Worm (Caenorhabditis elegans) whole organism, L3 larva: ENCODE results near the gene Y48E1B.8.

Experiments
- ceh-28 ChIP-seq: fragments of 150-350 bp; optimal IDR thresholded peaks from 2 replicates; lab custom pipeline; 2014; ENCODE audit warnings: missing biosample characterization, missing genetic modification reagents, missing genetic modification characterization
- elt-1 ChIP-seq: fragments of 150-350 bp; optimal IDR thresholded peaks from 2 replicates; lab custom pipeline; 2014; ENCODE audit warnings: missing biosample characterization, missing genetic modification characterization
- elt-2 ChIP-seq: sonication (generic microtip); optimal IDR thresholded peaks from 2 replicates; lab custom pipeline; 2016; ENCODE audit warnings: missing genetic modification reagents, mild to moderate bottlenecking, missing genetic modification characterization, missing compliant biosample characterization
- elt-3 ChIP-seq, 3 experiments: fragments of 150-350 bp in 1 of 3; sonication (generic microtip) in 2 of 3; optimal IDR thresholded peaks; 2 replicates in 2 of 3; 4 replicates in 1 of 3; lab custom pipeline; 2014 to 2017; ENCODE audit warnings: missing biosample characterization in 3 of 3, missing genetic modification characterization in 3 of 3
- fos-1 ChIP-seq: fragments of 150-350 bp; optimal IDR thresholded peaks from 2 replicates; lab custom pipeline; 2014; ENCODE audit warnings: missing biosample characterization, missing genetic modification characterization
- nfya-1 ChIP-seq: sonication (generic microtip); optimal IDR thresholded peaks from 2 replicates; lab custom pipeline; 2017; ENCODE audit warnings: missing genetic modification characterization, mild to moderate bottlenecking, missing compliant biosample characterization, antibody characterized with exemption, moderate library complexity; ENCODE audit not compliant: insufficient read depth
- nhr-23 ChIP-seq: fragments of 150-350 bp; optimal IDR thresholded peaks from 2 replicates; lab custom pipeline; 2014; ENCODE audit warnings: missing biosample characterization, missing genetic modification reagents, missing genetic modification characterization
- nhr-25 ChIP-seq: sonication (generic microtip); optimal IDR thresholded peaks from 2 replicates; lab custom pipeline; 2017; ENCODE audit warnings: missing biosample characterization, missing genetic modification characterization
- nhr-43 ChIP-seq: sonication (generic microtip); optimal IDR thresholded peaks from 2 replicates; lab custom pipeline; 2016; ENCODE audit warnings: mild to moderate bottlenecking, missing genetic modification characterization, missing compliant biosample characterization; ENCODE audit not compliant: poor library complexity, severe bottlenecking
- nhr-76 ChIP-seq: fragments of 150-350 bp; sonication (generic microtip); optimal IDR thresholded peaks from 5 replicates; lab custom pipeline; 2014; ENCODE audit warnings: missing biosample characterization, missing genetic modification characterization
- nhr-77 ChIP-seq: fragments of 150-350 bp; optimal IDR thresholded peaks from 2 replicates; lab custom pipeline; 2014; ENCODE audit warnings: missing biosample characterization, missing genetic modification characterization
- pqm-1 ChIP-seq: fragments of 150-350 bp; optimal IDR thresholded peaks from 2 replicates; lab custom pipeline; 2017; ENCODE audit warnings: missing biosample characterization, missing genetic modification characterization, inconsistent platforms
- sea-2 ChIP-seq: fragments of 150-350 bp; sonication (generic microtip); optimal IDR thresholded peaks from 4 replicates; lab custom pipeline; 2014; ENCODE audit warnings: missing biosample characterization, missing genetic modification reagents, missing genetic modification characterization
- skn-1 ChIP-seq: fragments of 150-350 bp; optimal IDR thresholded peaks from 2 replicates; lab custom pipeline; 2014; ENCODE audit warnings: missing biosample characterization, missing genetic modification characterization
- tbx-2 ChIP-seq: sonication (generic microtip); optimal IDR thresholded peaks from 2 replicates; lab custom pipeline; 2016; ENCODE audit warnings: mild to moderate bottlenecking, missing genetic modification characterization, missing compliant biosample characterization

Y48E1B.8 gene

DNA sequence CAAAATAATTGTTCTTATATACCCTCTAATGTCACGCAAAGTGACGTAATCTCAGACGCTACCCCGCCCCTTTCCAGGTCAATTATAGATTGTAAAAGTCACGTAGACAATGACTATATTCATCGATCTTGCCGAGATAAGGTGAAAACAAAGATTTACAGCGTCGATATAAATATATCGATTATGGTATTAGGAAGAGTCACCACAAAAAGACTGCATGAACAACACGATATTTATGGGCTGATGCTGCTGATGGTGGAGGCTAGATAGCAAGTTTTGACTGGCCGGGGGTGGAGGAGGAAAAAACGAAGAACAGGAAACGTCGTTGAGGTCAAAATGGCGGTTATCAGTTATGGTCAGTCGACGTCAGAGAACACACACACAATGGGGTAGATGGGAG, 53.1 kb downstream of the Y48E1B.8 start:
- TF ChIP-seq nhr-77 (tag; lab: Kevin White, UChicago) (no peak), nhr-43 (tag; lab: Kevin White, UChicago) (peak; percentile 54), pqm-1 (tag; lab: Kevin White, UChicago) (peak; percentile 76), sea-2 (GFP tag; lab: Kevin White, UChicago) (no peak), nhr-76 (tag; lab: Kevin White, UChicago) (no peak), nhr-25 (tag; lab: Kevin White, UChicago) (peak; percentile 87), elt-3 (tag; optimal IDR thresholded peaks at IDR 0.05; lab: Kevin White, UChicago) (peak in 1 of 3 experiments; percentile 5), ceh-28 (tag; lab: Kevin White, UChicago) (peak; percentile 79), nhr-23 (tag; lab: Kevin White, UChicago) (peak; percentile 89), elt-2 (tag; lab: Kevin White, UChicago) (peak; percentile 75), skn-1 (tag; lab: Kevin White, UChicago) (peak; percentile 17), nfya-1 (tag; lab: Kevin White, UChicago) (peak; percentile 17), elt-1 (peak; percentile 97), fos-1 (tag; lab: Kevin White, UChicago) (no peak), tbx-2 (tag; lab: Kevin White, UChicago) (no peak)
- TF ChIP-seq, all 47 proteins: peak for 10
